Worm (Caenorhabditis elegans): ENCODE results near the gene msp-55.
"Not testable (repeated sequence)": the region's sequence is repeated elsewhere in the genome, so short reads cannot be mapped to it uniquely, and the experiment has no call there.

The msp-55 gene

ce11 chrIV:5078846-5079245 lies 23.0 kb upstream of the msp-55 start:
- TF ChIP-seq dao-5 (tag; optimal IDR thresholded peaks at IDR 0.05) (no peak), W03F9.2 (tag; optimal IDR thresholded peaks at IDR 0.05) (no peak), him-1 (tag; optimal IDR thresholded peaks at IDR 0.05) (no peak)

- no peak for TF ChIP-seq him-1 (tag; optimal IDR thresholded peaks at IDR 0.05)
- no peak for TF ChIP-seq dao-5 (tag; optimal IDR thresholded peaks at IDR 0.05)
- TF ChIP-seq W03F9.2 (tag; optimal IDR thresholded peaks at IDR 0.05) = no peak
Observed at ce11 chrIV:5077918-5078317, 22.1 kb upstream of the msp-55 start.

- TF ChIP-seq W03F9.2 (tag; optimal IDR thresholded peaks at IDR 0.05) (no peak), him-1 (tag; optimal IDR thresholded peaks at IDR 0.05) (no peak)
Observed at ce11 chrIV:5076607-5077006, 20.8 kb upstream of the msp-55 start.

DNA sequence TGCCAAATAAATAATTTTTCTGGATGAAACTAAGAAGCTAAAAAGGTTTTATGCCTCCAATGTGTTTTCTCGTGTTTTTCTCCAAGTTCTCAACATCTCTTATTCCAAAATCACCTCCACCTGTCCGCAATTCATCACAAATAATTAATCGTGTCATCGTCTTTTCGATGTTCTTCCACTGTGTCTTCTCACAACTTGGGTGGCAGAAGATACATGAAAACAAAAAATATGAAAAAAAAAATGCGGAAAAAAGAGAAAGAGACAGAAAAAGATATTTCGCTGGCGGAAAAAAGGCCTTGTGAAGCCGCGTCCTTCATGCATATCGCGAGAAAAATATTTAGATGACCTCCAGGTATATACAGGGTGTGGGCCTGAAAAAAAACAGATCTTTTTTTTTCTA lies 18.0 kb upstream of the msp-55 start:
- TF ChIP-seq him-1 (tag; optimal IDR thresholded peaks at IDR 0.05) (no peak), W03F9.2 (tag; optimal IDR thresholded peaks at IDR 0.05) (no peak), dao-5 (tag; optimal IDR thresholded peaks at IDR 0.05) (no peak)

DNA sequence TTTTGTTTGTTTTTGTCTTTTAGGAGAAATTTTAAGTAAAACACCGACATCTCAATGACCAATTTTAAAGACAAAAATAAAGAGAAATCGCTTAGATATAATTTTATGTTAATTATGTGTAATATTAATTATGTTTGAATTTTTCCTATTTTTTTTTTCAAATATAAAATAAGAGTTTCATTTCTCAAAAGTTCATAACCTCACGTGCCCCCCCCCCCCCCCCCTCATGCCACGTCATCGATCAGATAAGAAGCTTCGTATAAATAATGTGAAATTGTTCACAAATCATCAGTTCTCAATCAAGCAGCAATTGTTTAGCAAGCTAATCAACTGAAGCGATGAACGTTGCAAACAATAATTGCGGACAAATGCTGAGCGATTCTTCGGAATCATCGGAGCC lies 14.8 kb upstream of the msp-55 start, which contains the start of gene C02B10.6:
C02B10.6 (plus strand) TSS at position 301 of the 400 bp plus-strand sequence.
- TF ChIP-seq W03F9.2, him-1, dao-5 (tag; optimal IDR thresholded peaks at IDR 0.05): not testable (repeated sequence)

DNA sequence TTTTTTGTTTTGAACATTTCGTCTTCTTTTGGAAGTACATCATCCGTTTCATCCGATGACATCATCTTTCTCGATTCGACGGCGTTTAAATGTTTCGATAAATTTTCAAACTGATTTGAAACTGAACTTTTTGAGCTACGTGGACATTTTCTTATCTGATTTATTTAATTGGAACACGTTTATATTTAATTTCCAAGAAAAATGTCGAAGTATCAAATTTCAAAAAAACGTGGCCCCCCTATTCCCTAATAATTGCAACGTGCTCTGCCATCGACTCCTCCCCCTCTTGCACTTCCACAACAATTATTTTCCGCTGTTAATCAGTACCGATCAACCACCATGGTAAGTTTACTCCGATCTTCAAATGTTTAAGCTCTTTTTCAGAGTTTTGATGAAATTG lies 12.7 kb upstream of the msp-55 start, which contains the start of the genes R13H9.6 and rmd-6:
R13H9.6 (minus strand) TSS at position 101 of the 400 bp plus-strand sequence.
rmd-6 (plus strand) TSS at position 305 of the 400 bp plus-strand sequence.
- not testable (repeated sequence) for TF ChIP-seq dao-5, W03F9.2, him-1 (tag; optimal IDR thresholded peaks at IDR 0.05)

ce11 chrIV:5066887-5067286 lies 11.1 kb upstream of the msp-55 start, which contains the start of gene ttbk-2.2:
ttbk-2.2 (minus strand) TSS chrIV:5066987.
- TF ChIP-seq him-1, dao-5, W03F9.2 (tag; optimal IDR thresholded peaks at IDR 0.05): not testable (repeated sequence)

DNA sequence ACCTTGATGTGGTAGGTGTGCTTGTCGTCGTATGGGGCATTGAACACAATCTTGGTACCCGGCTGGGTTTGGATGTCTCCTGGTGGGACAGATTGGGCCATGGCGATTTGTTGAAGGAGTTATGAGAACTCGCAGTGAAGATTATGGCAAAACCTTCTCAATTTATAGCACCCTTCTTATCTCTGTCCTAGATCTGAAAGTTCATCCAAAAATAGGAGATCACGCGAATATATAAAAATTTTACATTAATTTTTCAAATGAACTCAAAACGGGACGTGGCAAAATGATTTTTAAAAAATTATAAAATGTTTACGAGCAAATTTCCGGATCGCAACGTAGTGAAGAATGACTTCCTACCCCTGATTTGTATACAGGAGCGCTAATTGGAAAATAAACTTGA lies 9.1 kb upstream of the msp-55 start, which contains the start of gene msp-53:
msp-53 (minus strand) TSS at position 101 of the 400 bp plus-strand sequence.
- TF ChIP-seq W03F9.2, dao-5, him-1 (tag; optimal IDR thresholded peaks at IDR 0.05): not testable (repeated sequence)

ce11 chrIV:5063297-5063696 lies 7.5 kb upstream of the msp-55 start:
- TF ChIP-seq dao-5 (tag; optimal IDR thresholded peaks at IDR 0.05) (no peak), W03F9.2 (tag; optimal IDR thresholded peaks at IDR 0.05) (no peak), him-1 (tag; optimal IDR thresholded peaks at IDR 0.05) (no peak)

- not testable (repeated sequence) for TF ChIP-seq dao-5, him-1, W03F9.2 (tag; optimal IDR thresholded peaks at IDR 0.05)
Observed at ce11 chrIV:5062278-5062677, 6.5 kb upstream of the msp-55 start, which contains the start of gene msp-57. msp-57 (plus strand) TSS chrIV:5062578.

DNA sequence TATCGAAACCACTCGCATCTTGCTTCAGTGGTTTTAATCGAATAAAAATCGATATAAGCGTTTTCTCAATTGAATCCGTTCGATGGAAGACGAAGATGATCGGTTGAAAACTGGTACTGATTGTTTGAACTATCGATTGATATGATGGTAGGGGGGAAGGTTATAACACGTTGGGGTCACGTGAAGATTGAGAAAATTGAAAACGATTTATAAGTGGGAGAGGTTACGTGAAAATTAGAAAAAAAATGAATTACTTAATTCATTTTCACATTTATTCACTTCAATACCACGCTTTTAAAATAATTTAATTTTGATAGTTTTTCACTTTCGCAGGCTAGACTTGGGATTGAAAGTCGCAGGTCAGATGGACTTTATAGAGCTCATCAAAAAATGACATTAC lies 5.2 kb upstream of the msp-55 start, which contains the start of gene C09B9.7:
C09B9.7 (minus strand) TSS at position 101 of the 400 bp plus-strand sequence.
- TF ChIP-seq dao-5 (tag; optimal IDR thresholded peaks at IDR 0.05) (no peak), W03F9.2 (tag; optimal IDR thresholded peaks at IDR 0.05) (no peak), him-1 (tag; optimal IDR thresholded peaks at IDR 0.05) (no peak)

ce11 chrIV:5054297-5054696 lies 1.5 kb downstream of the msp-55 start:
- TF ChIP-seq W03F9.2 (tag; optimal IDR thresholded peaks at IDR 0.05) = no peak
- TF ChIP-seq dao-5 (tag; optimal IDR thresholded peaks at IDR 0.05) = no peak
- no peak for TF ChIP-seq him-1 (tag; optimal IDR thresholded peaks at IDR 0.05)

DNA sequence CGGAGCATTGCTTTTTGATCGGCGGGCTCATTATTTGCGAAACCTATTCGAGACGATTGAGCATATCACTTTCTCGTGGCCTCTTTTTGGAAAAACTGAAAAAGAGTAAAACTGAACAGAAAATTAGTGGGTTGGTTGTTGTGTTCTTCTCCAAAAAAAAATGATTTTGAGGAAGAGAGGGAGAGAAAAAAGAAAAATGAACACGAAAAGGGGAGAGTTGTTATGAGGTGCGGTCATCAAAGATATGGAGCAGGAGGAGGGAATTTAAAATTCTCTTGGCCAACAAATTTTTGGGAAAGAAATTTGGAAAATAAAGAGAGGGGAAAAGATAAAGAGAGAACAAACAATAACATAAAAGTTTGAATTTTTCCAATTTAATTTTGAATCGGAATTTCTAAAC lies 10.4 kb downstream of the msp-55 start, which contains the start of gene hot-9:
hot-9 (minus strand) TSS at position 101 of the 400 bp plus-strand sequence.
- TF ChIP-seq dao-5 (tag; optimal IDR thresholded peaks at IDR 0.05) = no peak
- no peak for TF ChIP-seq W03F9.2 (tag; optimal IDR thresholded peaks at IDR 0.05)
- no peak for TF ChIP-seq him-1 (tag; optimal IDR thresholded peaks at IDR 0.05)

ce11 chrIV:5038744-5039143 lies 17.1 kb downstream of the msp-55 start:
- TF ChIP-seq him-1 (tag; optimal IDR thresholded peaks at IDR 0.05) = peak; percentile 17
- TF ChIP-seq dao-5 (tag; optimal IDR thresholded peaks at IDR 0.05) = peak; percentile 66
- TF ChIP-seq W03F9.2 (tag; optimal IDR thresholded peaks at IDR 0.05) = no peak

DNA sequence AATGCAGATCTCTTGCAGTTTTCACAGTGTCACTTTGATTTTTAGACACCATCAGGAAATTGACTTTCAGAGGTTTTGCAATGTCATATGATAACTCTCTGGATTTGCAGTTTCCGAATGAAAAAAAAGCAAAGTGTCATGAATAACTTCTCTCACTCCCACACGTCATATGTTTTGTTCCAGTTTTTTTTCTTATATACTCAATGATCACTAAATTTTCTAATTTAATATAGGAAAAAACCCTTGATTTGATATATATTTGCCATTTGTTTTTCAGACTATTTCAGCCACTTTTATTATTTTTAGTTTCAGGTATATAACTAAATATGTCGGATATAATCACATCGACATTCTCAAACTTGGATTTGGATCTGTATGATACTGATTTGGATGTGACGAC lies 18.3 kb downstream of the msp-55 start, which contains the start of gene C09B9.1:
C09B9.1 (plus strand) TSS at position 301 of the 400 bp plus-strand sequence.
- TF ChIP-seq W03F9.2 (tag; optimal IDR thresholded peaks at IDR 0.05) (no peak), dao-5 (tag; optimal IDR thresholded peaks at IDR 0.05) (no peak), him-1 (tag; optimal IDR thresholded peaks at IDR 0.05) (no peak)
